Fruit fly (Drosophila melanogaster) whole organism, prepupa: ENCODE results near the gene bys.

Experiments used
- CG6854 ChIP-seq: fragments of 200-800 bp; sonication (Bioruptor generic); optimal IDR thresholded peaks from 2 replicates; lab custom pipeline; 2017; ENCODE audit warnings: missing biosample characterization, mild to moderate bottlenecking, missing genetic modification characterization
- Hr39 ChIP-seq: fragments of 200-800 bp; sonication (Bioruptor generic); optimal IDR thresholded peaks from 2 replicates; lab custom pipeline; 2016; ENCODE audit warnings: missing biosample characterization, missing genetic modification characterization
- OdsH ChIP-seq: fragments of 200-800 bp; sonication (Bioruptor generic); optimal IDR thresholded peaks from 3 replicates; lab custom pipeline; 2016; ENCODE audit warnings: missing biosample characterization, missing genetic modification characterization
- Sox102F ChIP-seq: fragments of 200-800 bp; sonication (Bioruptor generic); optimal IDR thresholded peaks from 2 replicates; lab custom pipeline; 2016; ENCODE audit warnings: missing biosample characterization, mild to moderate bottlenecking, missing genetic modification characterization
- acj6 ChIP-seq: fragments of 200-800 bp; sonication (Bioruptor generic); optimal IDR thresholded peaks from 3 replicates; lab custom pipeline; 2016; ENCODE audit warnings: missing biosample characterization, missing genetic modification characterization
- esn ChIP-seq: fragments of 200-800 bp; sonication (Bioruptor generic); optimal IDR thresholded peaks from 2 replicates; lab custom pipeline; 2016; ENCODE audit warnings: missing biosample characterization, mild to moderate bottlenecking, missing genetic modification characterization, moderate library complexity

dm6 chrX:7857873-7858272 lies 43.8 kb upstream of the bys start, which contains the start of gene CG1409:
- TF ChIP-seq Sox102F (no peak), esn (GFP tag; lab: Kevin White, UChicago) (no peak), CG6854 (no peak), Hr39 (GFP tag; lab: Kevin White, UChicago) (no peak), OdsH (no peak), acj6 (no peak)
